Fruit fly (Drosophila melanogaster): ENCODE measurements around the gene CG10650.

The CG10650 gene

DNA sequence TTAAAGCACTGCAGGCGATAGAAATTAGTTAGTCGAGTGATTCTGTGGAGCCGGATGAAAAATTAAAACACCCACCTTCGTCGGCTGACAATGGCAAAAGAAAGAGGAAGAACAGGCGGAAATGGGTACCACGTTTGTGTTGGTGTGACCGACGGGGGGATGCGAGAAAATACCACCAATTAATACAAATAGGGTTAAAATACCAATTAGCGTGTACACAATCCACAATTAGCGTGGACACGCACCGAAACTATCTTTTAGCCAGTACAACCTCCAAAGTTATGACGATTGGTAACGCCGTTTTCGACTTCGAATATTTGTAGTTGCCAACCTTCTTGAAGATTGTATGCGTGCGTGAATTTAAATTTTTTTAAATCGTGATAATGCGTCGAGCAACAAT lies 13.4 kb upstream of the CG10650 start, which contains the start of gene RpL30 (continued):
- TF ChIP-seq CG16779 (GFP tag; IDR thresholded peaks at IDR 0.05) = peak; percentile 91
- peak; percentile 65 for TF ChIP-seq dati (GFP tag; IDR thresholded peaks at IDR 0.05)
- TF ChIP-seq disco-r (GFP tag; optimal IDR thresholded peaks at IDR 0.05) = peak; percentile 84
- TF ChIP-seq gcm (GFP tag; optimal IDR thresholded peaks at IDR 0.05) = peak; percentile 87
- TF ChIP-seq Bteb2 (GFP tag; optimal IDR thresholded peaks at IDR 0.05) = peak; percentile 88
- TF ChIP-seq CG31388 (GFP tag; optimal IDR thresholded peaks at IDR 0.05) = peak; percentile 33
- no peak for TF ChIP-seq sc (optimal IDR thresholded peaks at IDR 0.05)
- peak; percentile 66 for TF ChIP-seq sc (GFP tag; optimal IDR thresholded peaks at IDR 0.05)
- TF ChIP-seq chn (GFP tag; optimal IDR thresholded peaks at IDR 0.05) = peak; percentile 78
- TF ChIP-seq CG2129 (GFP tag; IDR thresholded peaks at IDR 0.05; ENCODE audit: partially characterized antibody) = no peak
- TF ChIP-seq Camta (GFP tag; optimal IDR thresholded peaks at IDR 0.05) = peak; percentile 87
- peak; percentile 93 for TF ChIP-seq fd64A (GFP tag; optimal IDR thresholded peaks at IDR 0.05)
- peak; percentile 99 for TF ChIP-seq E2f2 (GFP tag; IDR thresholded peaks at IDR 0.05)
- TF ChIP-seq CG6175 (GFP tag; IDR thresholded peaks at IDR 0.05) = peak; percentile 82; the same call in 2 of the 3 replicates
- TF ChIP-seq CG17359 (tag; optimal IDR thresholded peaks at IDR 0.05) = peak; percentile 88
- peak; percentile 85 for TF ChIP-seq CG1529 (GFP tag; optimal IDR thresholded peaks at IDR 0.05)
- peak; percentile 97 for TF ChIP-seq vvl (GFP tag; IDR thresholded peaks at IDR 0.05)
- TF ChIP-seq grau (tag; optimal IDR thresholded peaks at IDR 0.05) = peak; percentile 80
- TF ChIP-seq p53 (GFP tag; optimal IDR thresholded peaks at IDR 0.05) = peak; percentile 93
- TF ChIP-seq CG32772 (GFP tag; IDR thresholded peaks at IDR 0.05) = peak; percentile 41; the same call in 1 of the 2 replicates
- TF ChIP-seq CG12659 (GFP tag; optimal IDR thresholded peaks at IDR 0.05) = peak; percentile 96
- peak; percentile 89 for TF ChIP-seq CG5953 (GFP tag; IDR thresholded peaks at IDR 0.05)
- TF ChIP-seq luna (GFP tag; optimal IDR thresholded peaks at IDR 0.05) = peak; percentile 93
- TF ChIP-seq NK7.1 (GFP tag; optimal IDR thresholded peaks at IDR 0.05) = peak; percentile 90
- TF ChIP-seq vnd (GFP tag; IDR thresholded peaks at IDR 0.05; ENCODE audit: partially characterized antibody) = no peak
- peak; percentile 93 for TF ChIP-seq CG1233 (GFP tag; optimal IDR thresholded peaks at IDR 0.05)
- peak; percentile 93 for TF ChIP-seq Dad (GFP tag; optimal IDR thresholded peaks at IDR 0.05)
- peak; percentile 81 for TF ChIP-seq CG3726 (GFP tag; IDR thresholded peaks at IDR 0.05)
- TF ChIP-seq Poxn (GFP tag; IDR thresholded peaks at IDR 0.05) = no peak
- peak; percentile 92 for TF ChIP-seq salm (tag; optimal IDR thresholded peaks at IDR 0.05)
- peak; percentile 82 for TF ChIP-seq Sry-δ (GFP tag; optimal IDR thresholded peaks at IDR 0.05)
- peak; percentile 96 for TF ChIP-seq HmgD (GFP tag; optimal IDR thresholded peaks at IDR 0.05)
- TF ChIP-seq CG9727 (GFP tag; optimal IDR thresholded peaks at IDR 0.05) = peak; percentile 95
- TF ChIP-seq Dp (GFP tag; optimal IDR thresholded peaks at IDR 0.05) = peak; percentile 95
- peak; percentile 85 for TF ChIP-seq Jarid2 (GFP tag; optimal IDR thresholded peaks at IDR 0.05)
- TF ChIP-seq CG1647 (GFP tag; optimal IDR thresholded peaks at IDR 0.05) = peak; percentile 84
- peak; percentile 77 for TF ChIP-seq MBD-R2 (GFP tag; IDR thresholded peaks at IDR 0.05)
- peak; percentile 76 for TF ChIP-seq Blimp-1 (GFP tag; optimal IDR thresholded peaks at IDR 0.05)
- peak; percentile 87 for TF ChIP-seq CG8924 (tag; optimal IDR thresholded peaks at IDR 0.05)
- TF ChIP-seq Sox102F (GFP tag; optimal IDR thresholded peaks at IDR 0.05) = peak; percentile 59
- peak; percentile 45 for TF ChIP-seq D19A (tag; optimal IDR thresholded peaks at IDR 0.05)
- peak; percentile 62; the same call in 1 of the 3 replicates for TF ChIP-seq B-H1 (GFP tag; IDR thresholded peaks at IDR 0.05)
- peak; percentile 65 for TF ChIP-seq CG8478 (optimal IDR thresholded peaks at IDR 0.05)
- peak; percentile 91 for TF ChIP-seq Mad (GFP tag; optimal IDR thresholded peaks at IDR 0.05)
- TF ChIP-seq CG18764 (GFP tag; optimal IDR thresholded peaks at IDR 0.05) = peak; percentile 86
- peak; percentile 69 for TF ChIP-seq amos (GFP tag; IDR thresholded peaks at IDR 0.05; ENCODE audit: partially characterized antibody)
- TF ChIP-seq BEAF-32 (GFP tag; optimal IDR thresholded peaks at IDR 0.05) = peak; percentile 76
- TF ChIP-seq CG18011 (GFP tag; optimal IDR thresholded peaks at IDR 0.05) = peak; percentile 83
- TF ChIP-seq twi (tag; optimal IDR thresholded peaks at IDR 0.05) = peak; percentile 77
- 0 out of 2 replicates have a peak, but pooled peaks have one; percentile 27 for TF ChIP-seq danr (GFP tag; IDR thresholded peaks at IDR 0.05)
- TF ChIP-seq dm (GFP tag; optimal IDR thresholded peaks at IDR 0.05) = peak; percentile 100

Measured in whole organism, embryonic.